Worm (Caenorhabditis elegans) whole organism, mixed stage, embryonic: ENCODE results near the gene pcn-1.

Experiments used
- M03D4.4 ChIP-seq: sonication (generic microtip); optimal IDR thresholded peaks from 2 replicates; lab custom pipeline; 2017; ENCODE audit warnings: mild to moderate bottlenecking, missing genetic modification characterization, missing compliant biosample characterization
- bed-3 ChIP-seq: fragments of 200-800 bp; sonication (Bioruptor generic); optimal IDR thresholded peaks from 3 replicates; lab custom pipeline; 2018; ENCODE audit warnings: mild to moderate bottlenecking, missing genetic modification characterization, moderate library complexity, missing compliant biosample characterization
- blmp-1 ChIP-seq: fragments of 150-350 bp; optimal IDR thresholded peaks from 2 replicates; lab custom pipeline; 2014; ENCODE audit warnings: missing biosample characterization, missing genetic modification characterization
- ceh-39 ChIP-seq: fragments of 150-350 bp; optimal IDR thresholded peaks from 2 replicates; lab custom pipeline; 2014; ENCODE audit warnings: missing biosample characterization, missing genetic modification characterization
- ceh-83 ChIP-seq: fragments of 200-800 bp; sonication (Bioruptor generic); optimal IDR thresholded peaks from 2 replicates; lab custom pipeline; 2018; ENCODE audit warnings: mild to moderate bottlenecking, missing genetic modification characterization, missing compliant biosample characterization
- ces-1 ChIP-seq: fragments of 150-350 bp; optimal IDR thresholded peaks from 2 replicates; lab custom pipeline; 2014; ENCODE audit warnings: missing biosample characterization, missing genetic modification reagents, missing genetic modification characterization
- cnd-1 ChIP-seq: fragments of 200-800 bp; sonication (Bioruptor generic); optimal IDR thresholded peaks from 2 replicates; lab custom pipeline; 2018; ENCODE audit warnings: mild to moderate bottlenecking, missing genetic modification characterization, missing compliant biosample characterization
- drap-1 ChIP-seq: fragments of 200-800 bp; sonication (Bioruptor generic); optimal IDR thresholded peaks from 3 replicates; lab custom pipeline; 2018; ENCODE audit warnings: mild to moderate bottlenecking, missing genetic modification characterization, missing compliant biosample characterization
- elt-1 ChIP-seq: sonication (generic microtip); optimal IDR thresholded peaks from 2 replicates; lab custom pipeline; 2017; ENCODE audit warnings: missing genetic modification characterization, mild to moderate bottlenecking, missing compliant biosample characterization, antibody characterized with exemption, moderate library complexity, borderline replicate concordance; ENCODE audit not compliant: insufficient read depth
- elt-3 ChIP-seq: fragments of 150-350 bp; optimal IDR thresholded peaks from 2 replicates; lab custom pipeline; 2014; ENCODE audit warnings: missing biosample characterization, missing genetic modification characterization
- flh-1 ChIP-seq: fragments of 200-800 bp; sonication (Bioruptor generic); optimal IDR thresholded peaks from 2 replicates; lab custom pipeline; 2018; ENCODE audit warnings: mild to moderate bottlenecking, missing genetic modification characterization, moderate library complexity, missing compliant biosample characterization
- ham-2 ChIP-seq: fragments of 200-800 bp; sonication (Bioruptor generic); optimal IDR thresholded peaks from 2 replicates; lab custom pipeline; 2018; ENCODE audit warnings: mild to moderate bottlenecking, missing genetic modification characterization, missing compliant biosample characterization
- hlh-1 ChIP-seq: fragments of 150-350 bp; optimal IDR thresholded peaks from 2 replicates; lab custom pipeline; 2014; ENCODE audit warnings: missing biosample characterization, missing genetic modification reagents, missing genetic modification characterization
- lin-13 ChIP-seq: fragments of 150-350 bp; optimal IDR thresholded peaks from 2 replicates; lab custom pipeline; 2014; ENCODE audit warnings: missing biosample characterization, missing genetic modification characterization
- lin-32 ChIP-seq: fragments of 200-800 bp; sonication (Bioruptor generic); optimal IDR thresholded peaks from 2 replicates; lab custom pipeline; 2018; ENCODE audit warnings: mild to moderate bottlenecking, missing genetic modification characterization, missing compliant biosample characterization
- lsy-2 ChIP-seq: fragments of 150-350 bp; optimal IDR thresholded peaks from 2 replicates; lab custom pipeline; 2014; ENCODE audit warnings: missing biosample characterization, missing genetic modification characterization
- mab-5 ChIP-seq: fragments of 150-350 bp; optimal IDR thresholded peaks from 2 replicates; lab custom pipeline; 2014; ENCODE audit warnings: missing biosample characterization, missing genetic modification characterization
- mep-1 ChIP-seq: fragments of 150-350 bp; optimal IDR thresholded peaks from 2 replicates; lab custom pipeline; 2017; ENCODE audit warnings: missing biosample characterization, missing genetic modification reagents, missing genetic modification characterization, inconsistent platforms
- mls-2 ChIP-seq: sonication (generic microtip); optimal IDR thresholded peaks from 2 replicates; lab custom pipeline; 2016; ENCODE audit warnings: mild to moderate bottlenecking, missing genetic modification characterization, moderate library complexity, missing compliant biosample characterization
- nhr-12 ChIP-seq: fragments of 150-350 bp; optimal IDR thresholded peaks from 2 replicates; lab custom pipeline; 2014; ENCODE audit warnings: missing biosample characterization, missing genetic modification characterization
- nhr-2 ChIP-seq: fragments of 150-350 bp; optimal IDR thresholded peaks from 2 replicates; lab custom pipeline; 2014; ENCODE audit warnings: missing biosample characterization, missing genetic modification characterization
- nhr-237 ChIP-seq: fragments of 150-350 bp; optimal IDR thresholded peaks from 2 replicates; lab custom pipeline; 2014; ENCODE audit warnings: missing biosample characterization, missing genetic modification characterization
- nhr-28 ChIP-seq: fragments of 150-350 bp; optimal IDR thresholded peaks from 2 replicates; lab custom pipeline; 2014; ENCODE audit warnings: missing biosample characterization, missing genetic modification characterization
- nhr-76 ChIP-seq: sonication (generic microtip); optimal IDR thresholded peaks from 2 replicates; lab custom pipeline; 2017; ENCODE audit warnings: missing biosample characterization, missing genetic modification characterization
- pha-4 ChIP-seq: fragments of 150-350 bp; optimal IDR thresholded peaks from 2 replicates; lab custom pipeline; 2018; ENCODE audit warnings: missing biosample characterization, missing genetic modification reagents, missing genetic modification characterization
- snpc-4 ChIP-seq: fragments of 150-350 bp; optimal IDR thresholded peaks from 2 replicates; lab custom pipeline; 2014; ENCODE audit warnings: missing biosample characterization, missing genetic modification characterization
- tbx-8 ChIP-seq: fragments of 200-800 bp; sonication (Bioruptor generic); optimal IDR thresholded peaks from 2 replicates; lab custom pipeline; 2018; ENCODE audit warnings: mild to moderate bottlenecking, missing genetic modification characterization, moderate library complexity, missing compliant biosample characterization
- unc-120 ChIP-seq: sonication (generic microtip); optimal IDR thresholded peaks from 2 replicates; lab custom pipeline; 2017; ENCODE audit warnings: missing genetic modification characterization, missing compliant biosample characterization; ENCODE audit not compliant: poor library complexity, severe bottlenecking
- unc-62 ChIP-seq: fragments of 150-350 bp; optimal IDR thresholded peaks from 2 replicates; lab custom pipeline; 2014; ENCODE audit warnings: missing biosample characterization, missing genetic modification reagents, missing genetic modification characterization
- zip-8 ChIP-seq: fragments of 150-350 bp; optimal IDR thresholded peaks from 2 replicates; lab custom pipeline; 2014; ENCODE audit warnings: missing biosample characterization, missing genetic modification characterization
- ztf-11 ChIP-seq: fragments of 150-350 bp; optimal IDR thresholded peaks from 2 replicates; lab custom pipeline; 2014; ENCODE audit warnings: missing biosample characterization, missing genetic modification characterization

Gene pcn-1

ce11 chrIV:4008440-4008839 lies 40.8 kb downstream of the pcn-1 start:
- TF ChIP-seq drap-1 (GFP tag; lab: Kevin White, UChicago) = no peak
- TF ChIP-seq ceh-83 (GFP tag; lab: Kevin White, UChicago) = no peak
- TF ChIP-seq elt-1 (tag; lab: Kevin White, UChicago) = no peak
- TF ChIP-seq nhr-2 (tag; lab: Kevin White, UChicago) = no peak
- TF ChIP-seq bed-3 = no peak
- no peak for TF ChIP-seq unc-120 (tag; lab: Kevin White, UChicago)
- no peak for TF ChIP-seq nhr-237
- no peak for TF ChIP-seq M03D4.4 (tag; lab: Kevin White, UChicago)
- TF ChIP-seq nhr-76 (tag; lab: Kevin White, UChicago) = no peak
- TF ChIP-seq nhr-12 (tag; lab: Kevin White, UChicago) = no peak
- no peak for TF ChIP-seq nhr-28
- no peak for TF ChIP-seq flh-1 (GFP tag; lab: Kevin White, UChicago)
- no peak for TF ChIP-seq mep-1
- no peak for TF ChIP-seq ceh-39 (tag; lab: Kevin White, UChicago)
- TF ChIP-seq blmp-1 (tag; lab: Kevin White, UChicago) = no peak
- TF ChIP-seq lin-13 = no peak
- TF ChIP-seq hlh-1 (tag; lab: Kevin White, UChicago) = no peak
- TF ChIP-seq snpc-4 (tag; lab: Kevin White, UChicago) = no peak

- TF ChIP-seq snpc-4 (tag; lab: Kevin White, UChicago) = no peak
- no peak for TF ChIP-seq mep-1
- no peak for TF ChIP-seq mls-2 (tag; lab: Kevin White, UChicago)
- no peak for TF ChIP-seq blmp-1 (tag; lab: Kevin White, UChicago)
- TF ChIP-seq zip-8 = no peak
- TF ChIP-seq pha-4 = no peak
- TF ChIP-seq cnd-1 (tag; lab: Kevin White, UChicago) = no peak
- TF ChIP-seq ces-1 (GFP tag; lab: Kevin White, UChicago) = peak; percentile 51
- TF ChIP-seq drap-1 (GFP tag; lab: Kevin White, UChicago) = no peak
- TF ChIP-seq, all 35 proteins: peak for 1
Measured at ce11 chrIV:4007697-4008096, 41.6 kb downstream of the pcn-1 start, which contains the start of gene W02C12.2. Gene W02C12.2, minus strand, starts transcription at chrIV:4007973.

- TF ChIP-seq flh-1 (GFP tag; lab: Kevin White, UChicago) (no peak), unc-120 (tag; lab: Kevin White, UChicago) (no peak), snpc-4 (tag; lab: Kevin White, UChicago) (no peak), bed-3 (no peak), elt-3 (tag; lab: Kevin White, UChicago) (no peak), drap-1 (GFP tag; lab: Kevin White, UChicago) (no peak), mls-2 (tag; lab: Kevin White, UChicago) (no peak), lsy-2 (tag; lab: Kevin White, UChicago) (no peak), nhr-237 (no peak), nhr-76 (tag; lab: Kevin White, UChicago) (no peak), ces-1 (GFP tag; lab: Kevin White, UChicago) (no peak), tbx-8 (GFP tag; lab: Kevin White, UChicago) (no peak), mab-5 (tag; lab: Kevin White, UChicago) (no peak), nhr-28 (no peak), ztf-11 (tag; lab: Kevin White, UChicago) (no peak)
Measured at ce11 chrIV:4005166-4005565, 44.1 kb downstream of the pcn-1 start.

ce11 chrIV:4004221-4004620 lies 45.0 kb downstream of the pcn-1 start:
- TF ChIP-seq mls-2 (tag; lab: Kevin White, UChicago) = no peak
- no peak for TF ChIP-seq ceh-83 (GFP tag; lab: Kevin White, UChicago)
- TF ChIP-seq flh-1 (GFP tag; lab: Kevin White, UChicago) = no peak
- no peak for TF ChIP-seq ham-2
- TF ChIP-seq lin-32 (GFP tag; lab: Kevin White, UChicago) = no peak
- no peak for TF ChIP-seq elt-1 (tag; lab: Kevin White, UChicago)
- TF ChIP-seq drap-1 (GFP tag; lab: Kevin White, UChicago) = no peak
- no peak for TF ChIP-seq zip-8
- TF ChIP-seq hlh-1 (tag; lab: Kevin White, UChicago) = no peak
- TF ChIP-seq tbx-8 (GFP tag; lab: Kevin White, UChicago) = no peak
- TF ChIP-seq ces-1 (GFP tag; lab: Kevin White, UChicago) = no peak
- no peak for TF ChIP-seq bed-3
- TF ChIP-seq mep-1 = no peak
- no peak for TF ChIP-seq nhr-28
- no peak for TF ChIP-seq cnd-1 (tag; lab: Kevin White, UChicago)
- TF ChIP-seq nhr-76 (tag; lab: Kevin White, UChicago) = no peak
- TF ChIP-seq nhr-12 (tag; lab: Kevin White, UChicago) = no peak
- TF ChIP-seq unc-62 = no peak
